Worm (Caenorhabditis elegans) whole organism, young adult: Measurements from ENCODE around the gene Y38E10A.24.
A peak's percentile ranks its signal among the peaks of the same experiment; 100 is the strongest.

ENCODE experiments used
- B0261.1 ChIP-seq: sonication (generic microtip); optimal IDR thresholded peaks from 2 replicates; lab custom pipeline; 2016; ENCODE audit warnings: mild to moderate bottlenecking, missing genetic modification characterization, moderate library complexity, missing compliant biosample characterization
- F39B2.1 ChIP-seq: fragments of 200-800 bp; sonication (Bioruptor generic); IDR thresholded peaks from 2 replicates; pipeline ENCODE4 v1.3.6; 2022; ENCODE audit warnings: missing genetic modification reagents, missing genetic modification characterization, missing compliant biosample characterization
- F52B5.7 ChIP-seq: sonication (generic microtip); optimal IDR thresholded peaks from 2 replicates; lab custom pipeline; 2016; ENCODE audit warnings: mild to moderate bottlenecking, missing genetic modification characterization, missing compliant biosample characterization
- Y79H2A.3 ChIP-seq: fragments of 200-800 bp; sonication (Bioruptor generic); conservative IDR thresholded peaks from 2 replicates; pipeline ENCODE4 v1.3.6; 2022; ENCODE audit warnings: missing genetic modification reagents, missing genetic modification characterization, missing compliant biosample characterization
- akir-1 ChIP-seq: fragments of 200-800 bp; sonication (Bioruptor generic); optimal IDR thresholded peaks from 2 replicates; lab custom pipeline; 2018; ENCODE audit warnings: mild to moderate bottlenecking, missing genetic modification characterization, moderate library complexity, missing compliant biosample characterization
- aptf-3 ChIP-seq: fragments of 200-800 bp; sonication (Bioruptor generic); IDR thresholded peaks from 2 replicates; pipeline ENCODE4 v1.3.6; 2022; ENCODE audit warnings: missing genetic modification characterization, missing compliant biosample characterization
- attf-6 ChIP-seq: fragments of 200-800 bp; sonication (Bioruptor generic); IDR thresholded peaks from 2 replicates; pipeline ENCODE4 v1.3.6; 2022; ENCODE audit warnings: missing genetic modification reagents, missing genetic modification characterization, missing compliant biosample characterization
- egl-44 ChIP-seq: fragments of 200-800 bp; sonication (Bioruptor generic); IDR thresholded peaks from 2 replicates; pipeline ENCODE4 v1.3.6; 2022; ENCODE audit warnings: missing genetic modification reagents, missing genetic modification characterization, missing compliant biosample characterization
- lin-26 ChIP-seq: fragments of 200-800 bp; sonication (Bioruptor generic); IDR thresholded peaks from 2 replicates; pipeline ENCODE4 v1.3.6; 2022; ENCODE audit warnings: missing genetic modification reagents, missing genetic modification characterization, missing compliant biosample characterization
- lin-54 ChIP-seq: fragments of 200-800 bp; sonication (Bioruptor generic); optimal IDR thresholded peaks from 2 replicates; lab custom pipeline; 2018; ENCODE audit warnings: mild to moderate bottlenecking, missing genetic modification characterization, missing compliant biosample characterization
- madf-3 ChIP-seq: fragments of 200-800 bp; sonication (Bioruptor generic); IDR thresholded peaks from 2 replicates; pipeline ENCODE4 v1.3.6; 2022; ENCODE audit warnings: missing genetic modification reagents, missing genetic modification characterization, missing compliant biosample characterization
- mcd-1 ChIP-seq: fragments of 200-800 bp; sonication (Bioruptor generic); IDR thresholded peaks from 2 replicates; pipeline ENCODE4 v1.3.6; 2022; ENCODE audit warnings: missing genetic modification reagents, missing genetic modification characterization, missing compliant biosample characterization
- pbrm-1 ChIP-seq: fragments of 200-800 bp; sonication (Bioruptor generic); IDR thresholded peaks from 2 replicates; pipeline ENCODE4 v1.3.6; 2022; ENCODE audit warnings: missing genetic modification reagents, missing genetic modification characterization, missing compliant biosample characterization
- rpc-1 ChIP-seq, 2 experiments: fragments of 150-350 bp in 1 of 2; sonication (generic microtip) in 1 of 2; optimal IDR thresholded peaks; 2 replicates each; lab custom pipeline; 2014 to 2018; ENCODE audit warnings: missing biosample characterization in 1 of 2, missing genetic modification characterization in 1 of 2, missing genetic modification reagents in 1 of 2, missing genotype in 1 of 2
- sdz-38 ChIP-seq: sonication (generic microtip); optimal IDR thresholded peaks from 2 replicates; lab custom pipeline; 2016; ENCODE audit warnings: missing genotype, missing genetic modification characterization, missing compliant biosample characterization
- tbp1 ChIP-seq: fragments of 200-800 bp; sonication (Bioruptor generic); optimal IDR thresholded peaks from 2 replicates; lab custom pipeline; 2018; ENCODE audit warnings: mild to moderate bottlenecking, missing genetic modification characterization, missing compliant biosample characterization
- tlf-1 ChIP-seq: fragments of 200-800 bp; sonication (Bioruptor generic); optimal IDR thresholded peaks from 2 replicates; lab custom pipeline; 2018; ENCODE audit warnings: mild to moderate bottlenecking, missing genetic modification characterization, missing compliant biosample characterization
- unc-130 ChIP-seq: sonication (generic microtip); optimal IDR thresholded peaks from 2 replicates; lab custom pipeline; 2016; ENCODE audit warnings: missing genetic modification reagents, missing genetic modification characterization, missing compliant biosample characterization
- zfh-2 ChIP-seq: fragments of 200-800 bp; sonication (Bioruptor generic); conservative IDR thresholded peaks from 2 replicates; pipeline ENCODE4 v1.3.6; 2022; ENCODE audit warnings: missing genetic modification reagents, missing genetic modification characterization, missing compliant biosample characterization
- ztf-22 ChIP-seq: fragments of 200-800 bp; sonication (Bioruptor generic); optimal IDR thresholded peaks from 2 replicates; lab custom pipeline; 2018; ENCODE audit warnings: mild to moderate bottlenecking, missing genetic modification characterization, moderate library complexity, missing compliant biosample characterization

Y38E10A.24 gene

DNA sequence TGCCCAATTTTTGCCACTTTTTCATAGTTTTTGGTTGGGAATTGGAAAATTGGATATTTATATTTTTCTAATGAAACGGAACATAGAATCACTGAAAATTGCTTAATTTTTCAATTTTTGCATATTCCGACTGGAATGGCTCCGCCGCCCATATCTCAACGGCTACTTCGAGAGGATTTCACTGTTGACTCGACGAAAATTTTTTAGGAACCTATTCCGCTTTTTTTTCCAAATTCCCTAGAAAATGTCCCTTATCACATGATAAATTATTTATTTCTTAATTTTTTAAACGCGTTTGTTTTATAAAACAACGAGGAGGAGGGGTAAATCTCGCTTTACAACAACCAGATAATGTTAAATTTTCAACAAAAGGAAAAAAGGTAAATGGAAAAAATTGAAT lies 47.9 kb downstream of the Y38E10A.24 start (continued):
- no peak for TF ChIP-seq madf-3
- 0 out of 2 replicates have a peak, but pooled peaks have one; percentile 46 for TF ChIP-seq egl-44 (GFP tag; lab: Robert Waterston, UW)
- TF ChIP-seq lin-26 (GFP tag; lab: Robert Waterston, UW), result peak; percentile 55; the same call in 1 of the 2 replicates
- TF ChIP-seq tbp1, result peak; percentile 23
- peak; percentile 63 for TF ChIP-seq unc-130 (GFP tag; lab: Kevin White, UChicago)
- TF ChIP-seq akir-1, result no peak
- TF ChIP-seq pbrm-1 (GFP tag; lab: Robert Waterston, UW), result 0 out of 2 replicates have a peak, but pooled peaks have one; percentile 49
- TF ChIP-seq F39B2.1 (GFP tag; lab: Robert Waterston, UW), result 0 out of 2 replicates have a peak, but pooled peaks have one; percentile 6
- peak; percentile 81; the same call in 1 of the 2 replicates for TF ChIP-seq Y79H2A.3 (GFP tag; lab: Robert Waterston, UW)
- TF ChIP-seq attf-6 (GFP tag; lab: Robert Waterston, UW), result 0 out of 2 replicates have a peak, but pooled peaks have one; percentile 57
- TF ChIP-seq F52B5.7 (tag; lab: Kevin White, UChicago), result peak; percentile 34
- peak; percentile 27 for TF ChIP-seq tlf-1 (GFP tag; lab: Kevin White, UChicago)
- no peak for TF ChIP-seq ztf-22 (GFP tag; lab: Kevin White, UChicago)

ce11 chrII:12727871-12728270 lies 49.0 kb downstream of the Y38E10A.24 start:
- TF ChIP-seq B0261.1 (tag; lab: Kevin White, UChicago), result no peak
- no peak for TF ChIP-seq sdz-38 (tag; lab: Kevin White, UChicago)
- TF ChIP-seq mcd-1 (GFP tag; lab: Robert Waterston, UW), result 0 out of 2 replicates have a peak, but pooled peaks have one; percentile 18
- no peak for TF ChIP-seq aptf-3 (GFP tag; lab: Robert Waterston, UW)
- peak; percentile 82 for TF ChIP-seq zfh-2

DNA sequence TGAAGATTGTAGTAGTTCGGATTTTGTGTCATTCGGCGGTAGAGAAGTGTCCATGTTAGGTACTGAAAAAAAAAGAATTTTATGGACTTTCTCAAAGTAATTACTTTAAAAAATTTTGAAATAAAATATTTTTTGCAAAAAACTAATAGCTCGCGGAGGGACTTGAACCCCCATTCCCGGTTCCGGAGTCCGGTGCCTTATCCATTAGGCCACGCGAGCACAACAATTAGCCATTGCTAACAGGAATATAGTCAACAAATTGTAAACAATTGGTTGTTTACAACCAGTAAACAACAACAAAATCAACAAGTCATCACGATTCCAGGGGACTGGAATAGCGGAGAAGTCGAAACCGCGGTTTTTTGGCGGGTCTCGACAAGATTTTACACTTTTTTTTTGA lies 49.8 kb downstream of the Y38E10A.24 start:
- no peak for TF ChIP-seq rpc-1 (optimal IDR thresholded peaks at IDR 0.05; lab: Kevin White, UChicago)
- TF ChIP-seq rpc-1 (tag; optimal IDR thresholded peaks at IDR 0.05; lab: Kevin White, UChicago), result peak; percentile 62
- TF ChIP-seq lin-54 (GFP tag; lab: Kevin White, UChicago), result no peak
- peak; percentile 59 for TF ChIP-seq tbp1
